Fruit fly (Drosophila melanogaster) whole organism, embryonic: ENCODE data around the gene CtBP.

Source experiments
- ATbp ChIP-seq: fragments of 200-800 bp; sonication (Bioruptor generic); optimal IDR thresholded peaks from 2 replicates; lab custom pipeline; 2017; ENCODE audit warnings: missing biosample characterization, mild to moderate bottlenecking, missing genetic modification characterization, missing genetic modification reagents
- Asciz ChIP-seq: fragments of 200-800 bp; sonication (Bioruptor generic); optimal IDR thresholded peaks from 2 replicates; lab custom pipeline; 2017; ENCODE audit warnings: missing biosample characterization, mild to moderate bottlenecking, missing genetic modification characterization, missing genetic modification reagents
- CG10147 ChIP-seq: fragments of 200-800 bp; sonication (Bioruptor generic); optimal IDR thresholded peaks from 2 replicates; lab custom pipeline; 2019; ENCODE audit warnings: missing biosample characterization, mild to moderate bottlenecking, missing genetic modification characterization, moderate library complexity
- CG10565 ChIP-seq: fragments of 200-800 bp; sonication (Bioruptor generic); optimal IDR thresholded peaks from 3 replicates; lab custom pipeline; 2016; ENCODE audit warnings: missing biosample characterization, mild to moderate bottlenecking, missing genetic modification characterization
- CG12155 ChIP-seq: fragments of 200-800 bp; sonication (Bioruptor generic); optimal IDR thresholded peaks from 3 replicates; lab custom pipeline; 2016; ENCODE audit warnings: missing biosample characterization, missing genetic modification characterization
- CG1233 ChIP-seq: fragments of 200-800 bp; sonication (Bioruptor generic); optimal IDR thresholded peaks from 4 replicates; lab custom pipeline; 2018; ENCODE audit warnings: missing biosample characterization, mild to moderate bottlenecking, missing genetic modification characterization
- CG14441 ChIP-seq: fragments of 200-800 bp; sonication (Bioruptor generic); IDR thresholded peaks from 2 replicates; pipeline ENCODE4 v1.3.6; 2022; ENCODE audit warnings: missing biosample characterization, missing genetic modification characterization
- CG1603 ChIP-seq: fragments of 200-800 bp; sonication (Bioruptor generic); optimal IDR thresholded peaks from 2 replicates; lab custom pipeline; 2019; ENCODE audit warnings: missing biosample characterization, mild to moderate bottlenecking, missing genetic modification characterization, moderate library complexity
- CG16815 ChIP-seq: fragments of 200-800 bp; sonication (Bioruptor generic); optimal IDR thresholded peaks from 3 replicates; lab custom pipeline; 2017; ENCODE audit warnings: missing biosample characterization, mild to moderate bottlenecking, missing genetic modification characterization
- CG17186 ChIP-seq: fragments of 200-800 bp; sonication (Bioruptor generic); optimal IDR thresholded peaks from 3 replicates; lab custom pipeline; 2017; ENCODE audit warnings: missing biosample characterization, missing genetic modification reagents, missing genetic modification characterization
- CG17612 ChIP-seq: fragments of 200-800 bp; sonication (Bioruptor generic); IDR thresholded peaks from 2 replicates; pipeline ENCODE4 v1.3.6; 2022; ENCODE audit warnings: missing biosample characterization, missing genetic modification characterization
- CG17802 ChIP-seq: fragments of 200-800 bp; sonication (Bioruptor generic); optimal IDR thresholded peaks from 2 replicates; lab custom pipeline; 2018; ENCODE audit warnings: missing biosample characterization, mild to moderate bottlenecking, missing genetic modification characterization, moderate library complexity
- CG17912 ChIP-seq: fragments of 200-800 bp; sonication (Bioruptor generic); optimal IDR thresholded peaks from 2 replicates; lab custom pipeline; 2018; ENCODE audit warnings: missing biosample characterization, mild to moderate bottlenecking, missing genetic modification characterization
- CG2120 ChIP-seq: fragments of 200-800 bp; sonication (Bioruptor generic); optimal IDR thresholded peaks from 3 replicates; lab custom pipeline; 2016; ENCODE audit warnings: missing biosample characterization, missing genetic modification characterization
- CG32772 ChIP-seq: fragments of 200-800 bp; sonication (Bioruptor generic); IDR thresholded peaks from 2 replicates; pipeline ENCODE4 v1.3.6; 2022; ENCODE audit warnings: missing biosample characterization, missing genetic modification characterization
- CG3847 ChIP-seq: fragments of 200-800 bp; sonication (Bioruptor generic); IDR thresholded peaks from 2 replicates; pipeline ENCODE4 v1.3.6; 2022; ENCODE audit warnings: missing biosample characterization, missing genetic modification characterization
- CG8478 ChIP-seq: fragments of >200 bp; optimal IDR thresholded peaks from 2 replicates; lab custom pipeline; 2018
- CG8944 ChIP-seq: fragments of 200-800 bp; sonication (Bioruptor generic); optimal IDR thresholded peaks from 3 replicates; lab custom pipeline; 2016; ENCODE audit warnings: missing biosample characterization, missing genetic modification characterization
- ERR ChIP-seq: fragments of 200-800 bp; sonication (Bioruptor generic); optimal IDR thresholded peaks from 2 replicates; lab custom pipeline; 2016; ENCODE audit warnings: missing biosample characterization, missing genetic modification characterization
- Ets65A ChIP-seq: fragments of 200-800 bp; sonication (Bioruptor generic); peaks from one replicate; lab custom pipeline; 2016; ENCODE audit warnings: missing biosample characterization, missing genetic modification characterization
- Hey ChIP-seq: fragments of 200-800 bp; sonication (Bioruptor generic); optimal IDR thresholded peaks from 3 replicates; lab custom pipeline; 2018; ENCODE audit warnings: missing biosample characterization, mild to moderate bottlenecking, missing genetic modification characterization
- Mrtf ChIP-seq: fragments of 200-800 bp; sonication (Bioruptor generic); IDR thresholded peaks from 3 replicates; pipeline ENCODE4 v1.3.6; 2022; ENCODE audit warnings: missing biosample characterization, missing genetic modification characterization
- PHDP ChIP-seq: fragments of 200-800 bp; sonication (Bioruptor generic); optimal IDR thresholded peaks from 3 replicates; lab custom pipeline; 2018; ENCODE audit warnings: missing biosample characterization, mild to moderate bottlenecking, missing genetic modification characterization, moderate library complexity
- Pdp1 ChIP-seq, 2 experiments: fragments of 200-800 bp; sonication (Bioruptor generic); optimal IDR thresholded peaks; 3 replicates each; lab custom pipeline; 2016; ENCODE audit warnings: missing biosample characterization in 2 of 2, missing genetic modification characterization in 2 of 2, mild to moderate bottlenecking in 1 of 2, moderate library complexity in 1 of 2
- Sox102F ChIP-seq: fragments of 200-800 bp; sonication (Bioruptor generic); optimal IDR thresholded peaks from 2 replicates; lab custom pipeline; 2018; ENCODE audit warnings: missing biosample characterization, mild to moderate bottlenecking, missing genetic modification characterization, moderate library complexity
- Spps ChIP-seq: fragments of 200-800 bp; sonication (Bioruptor generic); optimal IDR thresholded peaks from 2 replicates; lab custom pipeline; 2018; ENCODE audit warnings: missing biosample characterization, mild to moderate bottlenecking, missing genetic modification characterization
- TFAM ChIP-seq: fragments of 200-800 bp; sonication (Bioruptor generic); optimal IDR thresholded peaks from 2 replicates; lab custom pipeline; 2017; ENCODE audit warnings: missing biosample characterization, missing genetic modification characterization, inconsistent platforms
- Xrp1 ChIP-seq: fragments of 200-800 bp; sonication (Bioruptor generic); IDR thresholded peaks from 2 replicates; pipeline ENCODE4 v1.3.6; 2022; ENCODE audit warnings: missing biosample characterization, missing genetic modification characterization
- ap ChIP-seq: fragments of 200-800 bp; sonication (Bioruptor generic); IDR thresholded peaks from 2 replicates; pipeline ENCODE4 v1.3.6; 2022; ENCODE audit warnings: missing biosample characterization, missing genetic modification characterization
- ato ChIP-seq: fragments of 200-800 bp; sonication (Bioruptor generic); IDR thresholded peaks from 2 replicates; pipeline ENCODE4 v1.3.6; 2022; ENCODE audit warnings: missing biosample characterization, missing genetic modification characterization; ENCODE audit not compliant: partially characterized antibody
- bsh ChIP-seq, 2 experiments: fragments of 200-800 bp; sonication (Bioruptor generic); optimal IDR thresholded peaks; 2 replicates each; lab custom pipeline; 2017 to 2018; ENCODE audit warnings: mild to moderate bottlenecking in 2 of 2, missing biosample characterization in 2 of 2, missing genetic modification characterization in 2 of 2, moderate library complexity in 1 of 2
- chinmo ChIP-seq: fragments of 200-800 bp; sonication (Bioruptor generic); IDR thresholded peaks from 4 replicates; pipeline ENCODE4 v1.3.6; 2022; ENCODE audit warnings: missing biosample characterization, missing genetic modification characterization; ENCODE audit not compliant: partially characterized antibody
- corto ChIP-seq: fragments of 200-800 bp; sonication (Bioruptor generic); optimal IDR thresholded peaks from 2 replicates; lab custom pipeline; 2016; ENCODE audit warnings: missing biosample characterization, mild to moderate bottlenecking, missing genetic modification characterization, moderate library complexity
- croc ChIP-seq: fragments of 200-800 bp; sonication (Bioruptor generic); conservative IDR thresholded peaks from 3 replicates; pipeline ENCODE4 v1.3.6; 2022; ENCODE audit warnings: missing biosample characterization, missing genetic modification characterization
- crp ChIP-seq, 2 experiments: fragments of 200-800 bp; sonication (Bioruptor generic); optimal IDR thresholded peaks; 2 replicates in 1 of 2; 3 replicates in 1 of 2; lab custom pipeline; 2017; ENCODE audit warnings: missing biosample characterization in 2 of 2, missing genetic modification characterization in 2 of 2, mild to moderate bottlenecking in 1 of 2, moderate library complexity in 1 of 2
- disco-r ChIP-seq: fragments of 200-800 bp; sonication (Bioruptor generic); optimal IDR thresholded peaks from 2 replicates; lab custom pipeline; 2016; ENCODE audit warnings: missing biosample characterization, missing genetic modification characterization
- dmrt99B ChIP-seq: fragments of 200-800 bp; sonication (Bioruptor generic); optimal IDR thresholded peaks from 2 replicates; lab custom pipeline; 2018; ENCODE audit warnings: missing biosample characterization, mild to moderate bottlenecking, missing genetic modification characterization, moderate library complexity
- eve ChIP-seq, 2 experiments: fragments of >200 bp; optimal IDR thresholded peaks; 2 replicates each; lab custom pipeline; 2017; ENCODE audit warnings: missing biosample characterization in 2 of 2, missing genetic modification characterization in 2 of 2
- exex ChIP-seq: fragments of 200-800 bp; sonication (Bioruptor generic); optimal IDR thresholded peaks from 4 replicates; lab custom pipeline; 2018; ENCODE audit warnings: missing biosample characterization, mild to moderate bottlenecking, missing genetic modification characterization, moderate library complexity
- kay ChIP-seq: fragments of 200-800 bp; sonication (Bioruptor generic); optimal IDR thresholded peaks from 2 replicates; lab custom pipeline; 2016; ENCODE audit warnings: missing biosample characterization, missing genetic modification characterization
- mam ChIP-seq: fragments of 200-800 bp; sonication (Bioruptor generic); optimal IDR thresholded peaks from 3 replicates; lab custom pipeline; 2016; ENCODE audit warnings: missing biosample characterization, missing genetic modification characterization
- nom ChIP-seq: fragments of 200-800 bp; sonication (Bioruptor generic); optimal IDR thresholded peaks from 2 replicates; lab custom pipeline; 2017; ENCODE audit warnings: missing biosample characterization, missing genetic modification characterization, mild to moderate bottlenecking, moderate library complexity, missing genetic modification reagents
- ro ChIP-seq: fragments of 200-800 bp; sonication (Bioruptor generic); IDR thresholded peaks from 2 replicates; pipeline ENCODE4 v1.3.6; 2022; ENCODE audit warnings: missing biosample characterization, missing genetic modification characterization
- sd ChIP-seq: fragments of 200-800 bp; sonication (Bioruptor generic); optimal IDR thresholded peaks from 3 replicates; lab custom pipeline; 2018; ENCODE audit warnings: missing biosample characterization, mild to moderate bottlenecking, missing genetic modification characterization, moderate library complexity
- sob ChIP-seq: fragments of 200-800 bp; sonication (Bioruptor generic); IDR thresholded peaks from 2 replicates; pipeline ENCODE4 v1.3.6; 2022; ENCODE audit warnings: missing biosample characterization, missing genetic modification characterization
- tin ChIP-seq: fragments of 200-800 bp; sonication (Bioruptor generic); optimal IDR thresholded peaks from 3 replicates; lab custom pipeline; 2016; ENCODE audit warnings: missing biosample characterization, missing genetic modification characterization
- tll ChIP-seq, 2 experiments: fragments of 200-800 bp in 1 of 2; fragments of >200 bp in 1 of 2; sonication (Bioruptor generic) in 1 of 2; optimal IDR thresholded peaks; 2 replicates each; lab custom pipeline; 2017 to 2019; ENCODE audit warnings: missing biosample characterization in 2 of 2, missing genetic modification characterization in 2 of 2, mild to moderate bottlenecking in 1 of 2, moderate library complexity in 1 of 2
- ttk ChIP-seq: fragments of 200-800 bp; sonication (Bioruptor generic); IDR thresholded peaks from 2 replicates; pipeline ENCODE4 v2.1.2; 2022; ENCODE audit warnings: missing biosample characterization, missing genetic modification characterization
- vvl ChIP-seq: fragments of 200-800 bp; sonication (Bioruptor generic); IDR thresholded peaks from 2 replicates; pipeline ENCODE4 v1.3.6; 2022; ENCODE audit warnings: missing biosample characterization, missing genetic modification characterization
- wdn ChIP-seq: fragments of 200-800 bp; sonication (Bioruptor generic); IDR thresholded peaks from 2 replicates; pipeline ENCODE4 v1.3.6; 2022; ENCODE audit warnings: missing biosample characterization, missing genetic modification characterization
- wek ChIP-seq: fragments of 200-800 bp; sonication (Bioruptor generic); optimal IDR thresholded peaks from 3 replicates; lab custom pipeline; 2018; ENCODE audit warnings: missing biosample characterization, mild to moderate bottlenecking, missing genetic modification characterization, moderate library complexity

CtBP gene

dm6 chr3R:13032975-13033445 is 21.6 kb downstream of the CtBP start (continued):
- peak; percentile 1 for TF ChIP-seq Spps
- TF ChIP-seq CG8478 (lab: Kevin White, UChicago), result no peak
- no peak for TF ChIP-seq kay (GFP tag; lab: Kevin White, UChicago)
- 0 out of 2 replicates have a peak, but pooled peaks have one; percentile 39 for TF ChIP-seq vvl (GFP tag; lab: Robert Waterston, UW)
- TF ChIP-seq Mrtf (GFP tag; lab: Robert Waterston, UW), result no peak
- TF ChIP-seq CG10565 (GFP tag; lab: Kevin White, UChicago), result no peak
- no peak for TF ChIP-seq CG1603 (tag; lab: Kevin White, UChicago)
- no peak for TF ChIP-seq eve (GFP tag; optimal IDR thresholded peaks at IDR 0.05; lab: Kevin White, UChicago)
- no peak for TF ChIP-seq crp (GFP tag; optimal IDR thresholded peaks at IDR 0.05; lab: Kevin White, UChicago)
- TF ChIP-seq croc, result no peak
- no peak for TF ChIP-seq CG16815
- peak; percentile 52 for TF ChIP-seq CG1233 (GFP tag; lab: Kevin White, UChicago)
- TF ChIP-seq CG10147 (GFP tag; lab: Kevin White, UChicago), result no peak
- peak; percentile 23 for TF ChIP-seq sd
- TF ChIP-seq mam (GFP tag; lab: Kevin White, UChicago), result no peak
- no peak for TF ChIP-seq ERR
- no peak for TF ChIP-seq Ets65A (GFP tag; lab: Kevin White, UChicago)
- TF ChIP-seq CG32772 (GFP tag; lab: Robert Waterston, UW), result no peak
- no peak for TF ChIP-seq CG17612 (GFP tag; lab: Robert Waterston, UW)
- TF ChIP-seq Hey (tag; lab: Kevin White, UChicago), result no peak
- TF ChIP-seq disco-r, result no peak
- no peak; the same call in 1 of the 2 replicates for TF ChIP-seq CG14441 (GFP tag; lab: Robert Waterston, UW)
- no peak for TF ChIP-seq dmrt99B (tag; lab: Kevin White, UChicago)
- no peak for TF ChIP-seq wdn (GFP tag; lab: Robert Waterston, UW)
- TF ChIP-seq nom (GFP tag; lab: Kevin White, UChicago), result no peak
- no peak for TF ChIP-seq TFAM
- no peak for TF ChIP-seq ro
- no peak for TF ChIP-seq Pdp1 (GFP tag; optimal IDR thresholded peaks at IDR 0.05; lab: Kevin White, UChicago)
- TF ChIP-seq ap (GFP tag; lab: Robert Waterston, UW), result no peak
- no peak for TF ChIP-seq PHDP
- no peak for TF ChIP-seq CG2120 (GFP tag; lab: Kevin White, UChicago)
- no peak for TF ChIP-seq CG12155 (GFP tag; lab: Kevin White, UChicago)
- TF ChIP-seq CG17186 (GFP tag; lab: Kevin White, UChicago), result peak; percentile 59
- no peak for TF ChIP-seq Sox102F (GFP tag; lab: Kevin White, UChicago)
- no peak for TF ChIP-seq ato (GFP tag; lab: Robert Waterston, UW)
- no peak; the same call in 1 of the 2 replicates for TF ChIP-seq ttk (GFP tag; lab: Robert Waterston, UW)
- no peak for TF ChIP-seq CG17802 (tag; lab: Kevin White, UChicago)
- TF ChIP-seq corto, result no peak
- TF ChIP-seq tll (GFP tag; optimal IDR thresholded peaks at IDR 0.05; lab: Kevin White, UChicago), result no peak
- TF ChIP-seq ATbp (GFP tag; lab: Kevin White, UChicago), result peak; percentile 82
- TF ChIP-seq Asciz (GFP tag; lab: Kevin White, UChicago), result peak; percentile 80
- no peak for TF ChIP-seq tin
- TF ChIP-seq sob (GFP tag; lab: Robert Waterston, UW), result peak; percentile 51; the same call in 1 of the 2 replicates
- TF ChIP-seq CG17912 (GFP tag; lab: Kevin White, UChicago), result peak; percentile 31
- TF ChIP-seq bsh (GFP tag; optimal IDR thresholded peaks at IDR 0.05; lab: Kevin White, UChicago), result peak in 1 of 2 experiments; percentile 39
- no peak for TF ChIP-seq CG8944 (GFP tag; lab: Kevin White, UChicago)
- no peak for TF ChIP-seq chinmo (GFP tag; lab: Robert Waterston, UW)
- no peak; the same call in 1 of the 2 replicates for TF ChIP-seq Xrp1
- TF ChIP-seq CG3847 (GFP tag; lab: Robert Waterston, UW), result no peak
- peak; percentile 63 for TF ChIP-seq wek (GFP tag; lab: Kevin White, UChicago)
- TF ChIP-seq exex (tag; lab: Kevin White, UChicago), result peak; percentile 42
